Fruit fly (Drosophila melanogaster) whole organism, prepupa: ENCODE measurements around the gene CG4116.

Experiments
- CG32006 ChIP-seq: fragments of 200-800 bp; sonication (Bioruptor generic); optimal IDR thresholded peaks from 3 replicates; lab custom pipeline; 2017; ENCODE audit warnings: missing biosample characterization, mild to moderate bottlenecking, missing genetic modification characterization
- CG6163 ChIP-seq: fragments of 200-800 bp; sonication (Bioruptor generic); IDR thresholded peaks from 3 replicates; pipeline ENCODE4 v1.3.6; 2022; ENCODE audit warnings: missing biosample characterization, missing genetic modification characterization
- CG6808 ChIP-seq: fragments of 200-800 bp; sonication (Bioruptor generic); optimal IDR thresholded peaks from 3 replicates; lab custom pipeline; 2017; ENCODE audit warnings: missing biosample characterization, missing genetic modification characterization, mild to moderate bottlenecking, moderate library complexity, missing genetic modification reagents
- CG6854 ChIP-seq: fragments of 200-800 bp; sonication (Bioruptor generic); optimal IDR thresholded peaks from 2 replicates; lab custom pipeline; 2017; ENCODE audit warnings: missing biosample characterization, mild to moderate bottlenecking, missing genetic modification characterization
- net ChIP-seq: fragments of 200-800 bp; sonication (Bioruptor generic); optimal IDR thresholded peaks from 3 replicates; lab custom pipeline; 2016; ENCODE audit warnings: missing biosample characterization, missing genetic modification characterization
- pdm3 ChIP-seq: fragments of 200-800 bp; sonication (Bioruptor generic); optimal IDR thresholded peaks from 3 replicates; lab custom pipeline; 2016; ENCODE audit warnings: missing biosample characterization, missing genetic modification characterization
- ss ChIP-seq, 2 experiments: fragments of 200-800 bp; sonication (Bioruptor generic); optimal IDR thresholded peaks; 2 replicates in 1 of 2; 3 replicates in 1 of 2; lab custom pipeline; 2017 to 2018; ENCODE audit warnings: mild to moderate bottlenecking in 2 of 2, missing biosample characterization in 2 of 2, missing genetic modification characterization in 2 of 2, moderate library complexity in 1 of 2
- svp ChIP-seq: fragments of 200-800 bp; sonication (Bioruptor generic); peaks from one replicate; lab custom pipeline; 2016; ENCODE audit warnings: missing biosample characterization, missing genetic modification characterization

- TF ChIP-seq svp (GFP tag; lab: Kevin White, UChicago): peak; percentile 65
- TF ChIP-seq CG6808 (GFP tag; lab: Kevin White, UChicago): no peak
- TF ChIP-seq CG6854: no peak
- no peak for TF ChIP-seq net (GFP tag; lab: Kevin White, UChicago)
- TF ChIP-seq pdm3 (GFP tag; lab: Kevin White, UChicago): peak; percentile 50
- TF ChIP-seq ss (GFP tag; optimal IDR thresholded peaks at IDR 0.05; lab: Kevin White, UChicago): no peak
- peak; percentile 69; the same call in 2 of the 3 replicates for TF ChIP-seq CG6163
- TF ChIP-seq CG32006 (GFP tag; lab: Kevin White, UChicago): peak; percentile 64
Measured at dm6 chrX:3025510-3026216, 41.7 kb downstream of the CG4116 start.
